Worm (Caenorhabditis elegans) whole organism, late embryonic: Measurements from ENCODE around the gene F35G12.12.

Experiments used
- ama-1 ChIP-seq: fragments of 150-350 bp; optimal IDR thresholded peaks from 2 replicates; lab custom pipeline; 2014
- sox-4 ChIP-seq: sonication (generic microtip); optimal IDR thresholded peaks from 2 replicates; lab custom pipeline; 2017; ENCODE audit warnings: mild to moderate bottlenecking, missing genetic modification characterization, inconsistent platforms, missing compliant biosample characterization

ce11 chrIII:4553316-4553715 lies 28.3 kb upstream of the F35G12.12 start, which contains the start of gene imph-1:
- TF ChIP-seq ama-1 (no peak), sox-4 (tag; lab: Kevin White, UChicago) (no peak)
